Fruit fly (Drosophila melanogaster): ENCODE results near the gene CG7384.

The CG7384 gene

dm6 chr2L:10502862-10503261, 7.4 kb downstream of the CG7384 start:
- no peak for TF ChIP-seq MTF-1 (GFP tag; optimal IDR thresholded peaks at IDR 0.05; ENCODE audit: borderline replicate concordance)
- peak; percentile 50; the same call in 1 of the 3 replicates for TF ChIP-seq CG2199 (GFP tag; IDR thresholded peaks at IDR 0.05)
- no peak for TF ChIP-seq dimm (GFP tag; IDR thresholded peaks at IDR 0.05)
- 0 out of 2 replicates have a peak, but pooled peaks have one; percentile 10 for TF ChIP-seq Nf-YA (GFP tag; IDR thresholded peaks at IDR 0.05)
- no peak for TF ChIP-seq CG8089 (GFP tag; optimal IDR thresholded peaks at IDR 0.05)
- TF ChIP-seq exex (tag; optimal IDR thresholded peaks at IDR 0.05) = peak; percentile 21

dm6 chr2L:10502244-10502643, 8.0 kb downstream of the CG7384 start:
- TF ChIP-seq chinmo (GFP tag; IDR thresholded peaks at IDR 0.05; ENCODE audit: partially characterized antibody) (0 out of 4 replicates have a peak, but pooled peaks have one; percentile 78), schlank (tag; optimal IDR thresholded peaks at IDR 0.05) (no peak), Six4 (GFP tag; optimal IDR thresholded peaks at IDR 0.05) (no peak), exex (tag; optimal IDR thresholded peaks at IDR 0.05) (peak; percentile 60), chif (GFP tag; optimal IDR thresholded peaks at IDR 0.05) (no peak), CG12942 (GFP tag; optimal IDR thresholded peaks at IDR 0.05) (no peak), dan (GFP tag; IDR thresholded peaks at IDR 0.05) (no peak), HLHmδ (GFP tag; optimal IDR thresholded peaks at IDR 0.05) (no peak), grau (tag; optimal IDR thresholded peaks at IDR 0.05) (no peak), CG6765 (GFP tag; optimal IDR thresholded peaks at IDR 0.05) (no peak), en (GFP tag; optimal IDR thresholded peaks at IDR 0.05) (no peak), CG17385 (GFP tag; optimal IDR thresholded peaks at IDR 0.05) (no peak), CG17328 (GFP tag; IDR thresholded peaks at IDR 0.05) (no peak), GATAe (GFP tag; conservative IDR thresholded peaks at IDR 0.05) (peak; percentile 46; the same call in 1 of the 2 replicates), dmrt11E (tag; optimal IDR thresholded peaks at IDR 0.05) (no peak), ash1 (GFP tag; optimal IDR thresholded peaks at IDR 0.05) (no peak), sd (tag; optimal IDR thresholded peaks at IDR 0.05) (peak; percentile 72), unpg (GFP tag; optimal IDR thresholded peaks at IDR 0.05) (no peak), sug (tag; optimal IDR thresholded peaks at IDR 0.05) (peak; percentile 11), p53 (GFP tag; optimal IDR thresholded peaks at IDR 0.05) (no peak), kni (GFP tag; optimal IDR thresholded peaks at IDR 0.05) (no peak), prd (optimal IDR thresholded peaks at IDR 0.05) (no peak), prd (GFP tag; IDR thresholded peaks at IDR 0.05) (no peak), vnd (GFP tag; IDR thresholded peaks at IDR 0.05; ENCODE audit: partially characterized antibody) (no peak), ems (GFP tag; optimal IDR thresholded peaks at IDR 0.05) (no peak), gce (GFP tag; IDR thresholded peaks at IDR 0.05) (no peak), CG11723 (GFP tag; optimal IDR thresholded peaks at IDR 0.05) (no peak), CG7372 (GFP tag; IDR thresholded peaks at IDR 0.05) (no peak), Med (GFP tag) (peak; percentile 58), C15 (GFP tag; IDR thresholded peaks at IDR 0.05) (no peak), lab (GFP tag; optimal IDR thresholded peaks at IDR 0.05) (peak; percentile 15), CG34376 (GFP tag; optimal IDR thresholded peaks at IDR 0.05) (peak; percentile 12), Pdp1 (GFP tag; optimal IDR thresholded peaks at IDR 0.05) (peak in 1 of 2 experiments; percentile 94), zfh2 (GFP tag; optimal IDR thresholded peaks at IDR 0.05) (no peak), zfh1 (GFP tag; IDR thresholded peaks at IDR 0.05) (no peak), CHES-1-like (GFP tag; optimal IDR thresholded peaks at IDR 0.05) (no peak), CG32532 (GFP tag; IDR thresholded peaks at IDR 0.05) (no peak), Oaz (GFP tag; IDR thresholded peaks at IDR 0.05) (no peak), ap (GFP tag; IDR thresholded peaks at IDR 0.05) (no peak), CG17568 (GFP tag; optimal IDR thresholded peaks at IDR 0.05) (peak; percentile 1), so (GFP tag; IDR thresholded peaks at IDR 0.05) (peak; percentile 16; the same call in 1 of the 3 replicates), CG7357 (GFP tag; IDR thresholded peaks at IDR 0.05) (no peak), rib (GFP tag; IDR thresholded peaks at IDR 0.05) (no peak), mirr (GFP tag; optimal IDR thresholded peaks at IDR 0.05) (peak; percentile 24), CG6654 (GFP tag; optimal IDR thresholded peaks at IDR 0.05) (no peak)
